Worm (Caenorhabditis elegans): ENCODE results near the gene pph-1.

DNA sequence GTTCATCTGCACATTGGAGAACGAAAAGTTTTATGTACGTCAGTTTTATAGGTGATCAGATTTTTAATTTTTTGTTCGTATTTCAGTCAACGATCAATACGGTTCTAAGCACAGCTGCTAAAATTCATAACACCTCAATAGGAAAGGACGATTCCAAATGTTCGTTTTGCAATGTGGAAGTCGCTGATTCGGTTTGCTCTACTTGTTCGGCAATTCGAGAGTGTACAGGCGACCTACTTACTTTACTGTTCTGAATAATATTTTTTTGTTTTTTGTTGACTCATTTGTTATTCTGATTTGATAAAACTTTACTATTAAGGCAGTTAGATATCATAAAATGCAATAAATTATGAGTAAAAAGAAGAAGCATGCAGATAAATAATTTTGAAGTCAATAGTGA lies 43.0 kb upstream of the pph-1 start:
- TF ChIP-seq nhr-71 (tag; optimal IDR thresholded peaks at IDR 0.05) (no peak), nhr-237 (tag; optimal IDR thresholded peaks at IDR 0.05) (no peak), ceh-88 (GFP tag; IDR thresholded peaks at IDR 0.05) (no peak), nhr-11 (tag; optimal IDR thresholded peaks at IDR 0.05) (no peak), mab-9 (GFP tag; IDR thresholded peaks at IDR 0.05) (no peak), grh-1 (GFP tag; IDR thresholded peaks at IDR 0.05) (no peak), ama-1 (optimal IDR thresholded peaks at IDR 0.05) (no peak), fkh-10 (GFP tag; optimal IDR thresholded peaks at IDR 0.05) (no peak)

Measured in whole organism, L1 larva.